Worm (Caenorhabditis elegans): ENCODE data around the gene clc-4.

DNA sequence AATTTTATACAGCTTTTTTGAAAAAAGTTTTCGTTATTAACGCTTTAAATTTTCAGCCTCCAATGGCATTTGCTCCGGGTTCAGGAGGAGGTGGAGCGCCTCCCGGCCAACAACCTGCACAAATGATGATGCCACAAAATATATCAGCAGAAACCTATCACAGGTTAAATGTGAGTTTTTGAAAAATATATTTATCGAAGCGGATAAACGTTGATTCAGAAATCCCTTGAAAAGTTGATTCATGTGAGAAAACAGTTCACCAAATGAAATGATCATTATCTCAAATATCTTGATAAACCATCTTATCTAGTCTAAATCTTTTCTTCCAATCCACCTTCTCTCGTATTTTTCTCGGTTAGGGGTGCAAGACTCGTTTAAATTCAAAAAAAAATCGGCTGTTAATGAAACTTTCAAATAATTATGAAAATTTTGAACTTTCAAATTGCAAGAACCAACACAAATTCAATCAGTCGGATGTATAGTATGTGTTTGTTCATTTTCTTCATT is 14.4 kb downstream of the clc-4 start, which contains the start of gene sma-9:
- TF ChIP-seq rnt-1 (tag; optimal IDR thresholded peaks at IDR 0.05) (no peak), F13H6.1 (tag; optimal IDR thresholded peaks at IDR 0.05) (no peak), ama-1 (optimal IDR thresholded peaks at IDR 0.05) (no peak)

Measured in whole organism, late embryonic.